Fruit fly (Drosophila melanogaster): ENCODE results near the gene hdm.
A peak's percentile ranks its signal among the peaks of the same experiment; 100 is the strongest.

Gene hdm

dm6 chrX:7937588-7938481 lies 17.9 kb upstream of the hdm start (continued):
- TF ChIP-seq CG18619 (GFP tag; optimal IDR thresholded peaks at IDR 0.05) = peak; percentile 81
- TF ChIP-seq CG11696 (GFP tag; IDR thresholded peaks at IDR 0.05) = 0 out of 2 replicates have a peak, but pooled peaks have one; percentile 29
- peak; percentile 41 for TF ChIP-seq Sry-δ (GFP tag; optimal IDR thresholded peaks at IDR 0.05)
- TF ChIP-seq CG9215 (GFP tag; IDR thresholded peaks at IDR 0.05) = peak; percentile 36; the same call in 1 of the 2 replicates
- peak; percentile 81 for TF ChIP-seq Atf3 (GFP tag; optimal IDR thresholded peaks at IDR 0.05)
- peak; percentile 37 for TF ChIP-seq YL-1 (GFP tag; optimal IDR thresholded peaks at IDR 0.05)
- peak; percentile 31; the same call in 1 of the 2 replicates for TF ChIP-seq bowl (GFP tag; IDR thresholded peaks at IDR 0.05)
- peak; percentile 54 for TF ChIP-seq Spps (tag; optimal IDR thresholded peaks at IDR 0.05)
- no peak for TF ChIP-seq h (optimal IDR thresholded peaks at IDR 0.05)
- 0 out of 3 replicates have a peak, but pooled peaks have one; percentile 15 for TF ChIP-seq CG2889 (GFP tag; IDR thresholded peaks at IDR 0.05)
- peak; percentile 73 for TF ChIP-seq CG10267 (tag; optimal IDR thresholded peaks at IDR 0.05)
- peak; percentile 54 for TF ChIP-seq zen (tag; optimal IDR thresholded peaks at IDR 0.05)
- peak; percentile 82 for TF ChIP-seq tio (GFP tag; optimal IDR thresholded peaks at IDR 0.05)
- peak; percentile 82 for TF ChIP-seq CG8388 (GFP tag; optimal IDR thresholded peaks at IDR 0.05)
- no peak for TF ChIP-seq cas (GFP tag; IDR thresholded peaks at IDR 0.05)
- TF ChIP-seq ken (GFP tag; IDR thresholded peaks at IDR 0.05) = peak; percentile 66; the same call in 2 of the 3 replicates
- no peak for TF ChIP-seq Doc2 (GFP tag; IDR thresholded peaks at IDR 0.05)
- peak; percentile 60 for TF ChIP-seq stc (GFP tag; IDR thresholded peaks at IDR 0.05)
- peak; percentile 68; the same call in 2 of the 3 replicates for TF ChIP-seq otp (GFP tag; IDR thresholded peaks at IDR 0.05)
- no peak for TF ChIP-seq gfzf (GFP tag; optimal IDR thresholded peaks at IDR 0.05)
- TF ChIP-seq dpn (GFP tag; optimal IDR thresholded peaks at IDR 0.05) = peak; percentile 73 to 77
- TF ChIP-seq gcm (GFP tag; optimal IDR thresholded peaks at IDR 0.05) = peak; percentile 78
- TF ChIP-seq zf30C (GFP tag; optimal IDR thresholded peaks at IDR 0.05) = no peak
- peak; percentile 76 for TF ChIP-seq esg (GFP tag; conservative IDR thresholded peaks at IDR 0.05)
- no peak for TF ChIP-seq pan (optimal IDR thresholded peaks at IDR 0.05)
- peak in 1 of 2 experiments; percentile 64 for TF ChIP-seq pan (GFP tag; optimal IDR thresholded peaks at IDR 0.05 in 1 of 2, IDR thresholded peaks at IDR 0.05 in 1 of 2)
- TF ChIP-seq CG43689 (GFP tag; IDR thresholded peaks at IDR 0.05) = no peak
- peak; percentile 66 for TF ChIP-seq CG18476 (GFP tag; optimal IDR thresholded peaks at IDR 0.05)
- peak; percentile 77 for TF ChIP-seq CG1233 (GFP tag; optimal IDR thresholded peaks at IDR 0.05)
- TF ChIP-seq sna (GFP tag; IDR thresholded peaks at IDR 0.05; ENCODE audit: partially characterized antibody) = no peak
- peak; percentile 33 for TF ChIP-seq kay (GFP tag; optimal IDR thresholded peaks at IDR 0.05)
- peak; percentile 7 for TF ChIP-seq CG15514 (GFP tag; optimal IDR thresholded peaks at IDR 0.05)
- TF ChIP-seq Hmr (GFP tag; optimal IDR thresholded peaks at IDR 0.05) = peak; percentile 58
- no peak for TF ChIP-seq z (GFP tag; IDR thresholded peaks at IDR 0.05)
- peak; percentile 55 for TF ChIP-seq CG17568 (GFP tag; optimal IDR thresholded peaks at IDR 0.05)
- TF ChIP-seq ci (GFP tag; IDR thresholded peaks at IDR 0.05) = peak; percentile 59; the same call in 1 of the 3 replicates
- peak; percentile 66 for TF ChIP-seq CG10274 (GFP tag; optimal IDR thresholded peaks at IDR 0.05)
- peak; percentile 16 for TF ChIP-seq CG1647 (GFP tag; optimal IDR thresholded peaks at IDR 0.05)
- TF ChIP-seq Ets65A (GFP tag) = peak; percentile 98
- TF ChIP-seq ara (GFP tag; IDR thresholded peaks at IDR 0.05) = peak; percentile 47; the same call in 1 of the 2 replicates
- peak; percentile 67 for TF ChIP-seq CG6654 (GFP tag; optimal IDR thresholded peaks at IDR 0.05)
- no peak for TF ChIP-seq HmgZ (tag; optimal IDR thresholded peaks at IDR 0.05)
- TF ChIP-seq CG6791 (GFP tag; IDR thresholded peaks at IDR 0.05; ENCODE audit: partially characterized antibody) = no peak
- peak; percentile 86 for TF ChIP-seq dmrt11E (tag; optimal IDR thresholded peaks at IDR 0.05)
- TF ChIP-seq bigmax (GFP tag; optimal IDR thresholded peaks at IDR 0.05) = no peak
- peak; percentile 25 for TF ChIP-seq ERR (GFP tag; optimal IDR thresholded peaks at IDR 0.05)
- TF ChIP-seq CG31365 (tag; optimal IDR thresholded peaks at IDR 0.05) = peak; percentile 2
- TF ChIP-seq bsh (GFP tag; optimal IDR thresholded peaks at IDR 0.05) = peak; percentile 66 to 87
- peak; percentile 69; the same call in 2 of the 3 replicates for TF ChIP-seq jigr1 (GFP tag; IDR thresholded peaks at IDR 0.05)
